Worm (Caenorhabditis elegans) whole organism, L4 larva: ENCODE measurements around the gene T24D8.6.

ENCODE experiments used
- F37D6.2 ChIP-seq: sonication (generic microtip); optimal IDR thresholded peaks from 2 replicates; lab custom pipeline; 2016; ENCODE audit warnings: mild to moderate bottlenecking, missing genetic modification characterization, missing compliant biosample characterization
- R02D3.7 ChIP-seq: fragments of 150-350 bp; sonication (generic microtip); optimal IDR thresholded peaks from 3 replicates; lab custom pipeline; 2014; ENCODE audit warnings: missing biosample characterization, missing genetic modification characterization
- T26A8.4 ChIP-seq: fragments of 200-800 bp; sonication (Bioruptor generic); IDR thresholded peaks from 2 replicates; pipeline ENCODE4 v1.3.6; 2022; ENCODE audit warnings: missing genetic modification characterization, missing compliant biosample characterization
- Y48G9A.11 ChIP-seq: fragments of 200-800 bp; sonication (Bioruptor generic); IDR thresholded peaks from 2 replicates; pipeline ENCODE4 v1.3.6; 2022; ENCODE audit warnings: missing genetic modification reagents, missing genetic modification characterization, missing compliant biosample characterization
- aha-1 ChIP-seq: fragments of 150-350 bp; peaks from one replicate; lab custom pipeline; 2014; ENCODE audit warnings: missing biosample characterization, missing genetic modification characterization
- aly-2 ChIP-seq: sonication (generic microtip); optimal IDR thresholded peaks from 2 replicates; lab custom pipeline; 2018; ENCODE audit warnings: missing biosample characterization, missing genetic modification characterization
- ceh-28 ChIP-seq: fragments of 150-350 bp; optimal IDR thresholded peaks from 2 replicates; lab custom pipeline; 2014; ENCODE audit warnings: missing biosample characterization, missing genetic modification reagents, missing genetic modification characterization
- ceh-32 ChIP-seq: sonication (generic microtip); optimal IDR thresholded peaks from 2 replicates; lab custom pipeline; 2016; ENCODE audit warnings: mild to moderate bottlenecking, missing genetic modification characterization, missing compliant biosample characterization; ENCODE audit not compliant: poor library complexity
- ceh-44 ChIP-seq: fragments of 200-800 bp; sonication (Bioruptor generic); IDR thresholded peaks from 2 replicates; pipeline ENCODE4 v1.3.6; 2022; ENCODE audit warnings: missing genetic modification reagents, missing genetic modification characterization, missing compliant biosample characterization
- ceh-62 ChIP-seq: sonication (generic microtip); optimal IDR thresholded peaks from 2 replicates; lab custom pipeline; 2017; ENCODE audit warnings: missing biosample characterization, missing genetic modification characterization
- ceh-82 ChIP-seq: sonication (generic microtip); optimal IDR thresholded peaks from 2 replicates; lab custom pipeline; 2017; ENCODE audit warnings: missing biosample characterization, missing genetic modification characterization
- ctbp-1 ChIP-seq: fragments of 200-800 bp; sonication (Bioruptor generic); IDR thresholded peaks from 2 replicates; pipeline ENCODE4 v1.3.6; 2022; ENCODE audit warnings: missing genetic modification reagents, missing genetic modification characterization, missing compliant biosample characterization
- daf-16 ChIP-seq, 3 experiments: sonication (generic microtip); optimal IDR thresholded peaks; 2 replicates each; lab custom pipeline; 2016 to 2017; ENCODE audit warnings: missing genetic modification characterization in 3 of 3, missing genetic modification reagents in 3 of 3, mild to moderate bottlenecking in 2 of 3, missing compliant biosample characterization in 2 of 3, missing biosample characterization in 1 of 3, moderate library complexity in 1 of 3
- daf-19 ChIP-seq: fragments of 200-800 bp; sonication (Bioruptor generic); conservative IDR thresholded peaks from 2 replicates; pipeline ENCODE4 v1.3.6; 2022; ENCODE audit warnings: missing genetic modification characterization, missing compliant biosample characterization
- dpl-1 ChIP-seq: fragments of 150-350 bp; optimal IDR thresholded peaks from 2 replicates; lab custom pipeline; 2014; ENCODE audit warnings: missing biosample characterization, missing genetic modification reagents, missing genetic modification characterization
- dve-1 ChIP-seq: sonication (generic microtip); optimal IDR thresholded peaks from 2 replicates; lab custom pipeline; 2017; ENCODE audit warnings: antibody characterized with exemption, mild to moderate bottlenecking, missing genetic modification characterization, missing compliant biosample characterization; ENCODE audit not compliant: insufficient read depth
- fkh-10 ChIP-seq: fragments of 150-350 bp; optimal IDR thresholded peaks from 2 replicates; lab custom pipeline; 2014; ENCODE audit warnings: missing biosample characterization, missing genetic modification reagents, missing genetic modification characterization
- gei-8 ChIP-seq: fragments of 200-800 bp; sonication (Bioruptor generic); optimal IDR thresholded peaks from 2 replicates; lab custom pipeline; 2018; ENCODE audit warnings: mild to moderate bottlenecking, missing genetic modification characterization, missing compliant biosample characterization
- hlh-30 ChIP-seq: sonication (generic microtip); optimal IDR thresholded peaks from 2 replicates; lab custom pipeline; 2017; ENCODE audit warnings: antibody characterized with exemption, mild to moderate bottlenecking, missing genetic modification characterization, missing compliant biosample characterization; ENCODE audit not compliant: insufficient read depth
- jun-1 ChIP-seq: fragments of 150-350 bp; optimal IDR thresholded peaks from 2 replicates; lab custom pipeline; 2014; ENCODE audit warnings: missing biosample characterization, missing genetic modification reagents, missing genetic modification characterization
- lim-7 ChIP-seq: fragments of 200-800 bp; sonication (Bioruptor generic); IDR thresholded peaks from 2 replicates; pipeline ENCODE4 v1.3.6; 2022; ENCODE audit warnings: missing genetic modification characterization, missing compliant biosample characterization
- lin-13 ChIP-seq: fragments of 150-350 bp; optimal IDR thresholded peaks from 2 replicates; lab custom pipeline; 2014; ENCODE audit warnings: missing biosample characterization, missing genetic modification reagents, missing genetic modification characterization
- lin-15B ChIP-seq: fragments of 150-350 bp; sonication (generic microtip); optimal IDR thresholded peaks from 3 replicates; lab custom pipeline; 2014; ENCODE audit warnings: missing biosample characterization, missing genetic modification characterization
- lin-38 ChIP-seq: fragments of 200-800 bp; sonication (Bioruptor generic); IDR thresholded peaks from 2 replicates; pipeline ENCODE4 v1.3.6; 2022; ENCODE audit warnings: missing genetic modification reagents, missing genetic modification characterization, missing compliant biosample characterization
- lin-39 ChIP-seq: fragments of 150-350 bp; optimal IDR thresholded peaks from 2 replicates; lab custom pipeline; 2014; ENCODE audit warnings: missing biosample characterization, missing genetic modification reagents, missing genetic modification characterization
- lsy-2 ChIP-seq, 2 experiments: fragments of 150-350 bp in 1 of 2; sonication (generic microtip) in 1 of 2; optimal IDR thresholded peaks; 2 replicates each; lab custom pipeline; 2014 to 2017; ENCODE audit warnings: missing biosample characterization in 2 of 2, missing genetic modification characterization in 2 of 2
- madf-5 ChIP-seq, 2 experiments: fragments of 200-800 bp; sonication (Bioruptor generic); IDR thresholded peaks; 2 replicates each; pipeline ENCODE4 v1.3.6; 2022; ENCODE audit warnings: missing compliant biosample characterization in 2 of 2, missing genetic modification characterization in 2 of 2
- madf-9 ChIP-seq: fragments of 200-800 bp; sonication (Bioruptor generic); conservative IDR thresholded peaks from 2 replicates; pipeline ENCODE4 v1.3.6; 2022; ENCODE audit warnings: missing genetic modification reagents, missing genetic modification characterization, missing compliant biosample characterization
- mdl-1 ChIP-seq, 2 experiments: fragments of 150-350 bp in 1 of 2; sonication (generic microtip) in 1 of 2; optimal IDR thresholded peaks; 2 replicates each; lab custom pipeline; 2014 to 2017; ENCODE audit warnings: missing biosample characterization in 2 of 2, missing genetic modification characterization in 2 of 2
- mep-1 ChIP-seq: fragments of 150-350 bp; sonication (generic microtip); optimal IDR thresholded peaks from 3 replicates; lab custom pipeline; 2014; ENCODE audit warnings: missing biosample characterization, missing genetic modification characterization
- nhr-102 ChIP-seq: sonication (generic microtip); optimal IDR thresholded peaks from 2 replicates; lab custom pipeline; 2016; ENCODE audit warnings: mild to moderate bottlenecking, missing genetic modification characterization, moderate library complexity, missing compliant biosample characterization
- nhr-11 ChIP-seq: fragments of 150-350 bp; optimal IDR thresholded peaks from 2 replicates; lab custom pipeline; 2014; ENCODE audit warnings: missing biosample characterization, missing genetic modification characterization
- nhr-111 ChIP-seq: fragments of 200-800 bp; sonication (Bioruptor generic); optimal IDR thresholded peaks from 2 replicates; lab custom pipeline; 2018; ENCODE audit warnings: mild to moderate bottlenecking, missing genetic modification characterization, missing compliant biosample characterization
- nhr-25 ChIP-seq: sonication (generic microtip); optimal IDR thresholded peaks from 2 replicates; lab custom pipeline; 2017; ENCODE audit warnings: missing genetic modification characterization, mild to moderate bottlenecking, missing compliant biosample characterization, antibody characterized with exemption, moderate library complexity, borderline replicate concordance; ENCODE audit not compliant: insufficient read depth
- nhr-28 ChIP-seq: fragments of 150-350 bp; optimal IDR thresholded peaks from 2 replicates; lab custom pipeline; 2014; ENCODE audit warnings: missing biosample characterization, missing genetic modification characterization
- nhr-42 ChIP-seq: fragments of 200-800 bp; sonication (Bioruptor generic); IDR thresholded peaks from 2 replicates; pipeline ENCODE4 v1.3.6; 2022; ENCODE audit warnings: missing genetic modification characterization, missing compliant biosample characterization
- nhr-6 ChIP-seq: fragments of 150-350 bp; optimal IDR thresholded peaks from 2 replicates; lab custom pipeline; 2014; ENCODE audit warnings: missing biosample characterization, missing genetic modification characterization
- nhr-77 ChIP-seq: fragments of 150-350 bp; optimal IDR thresholded peaks from 2 replicates; lab custom pipeline; 2014; ENCODE audit warnings: missing biosample characterization, missing genetic modification characterization
- php-3 ChIP-seq: fragments of 200-800 bp; sonication (Bioruptor generic); IDR thresholded peaks from 2 replicates; pipeline ENCODE4 v1.3.6; 2022; ENCODE audit warnings: missing genetic modification reagents, missing genetic modification characterization, missing compliant biosample characterization
- rbr-2 ChIP-seq: sonication (generic microtip); optimal IDR thresholded peaks from 2 replicates; lab custom pipeline; 2016; ENCODE audit warnings: missing genotype, missing genetic modification characterization, missing compliant biosample characterization
- saeg-2 ChIP-seq: fragments of 200-800 bp; sonication (Bioruptor generic); IDR thresholded peaks from 2 replicates; pipeline ENCODE4 v1.3.6; 2022; ENCODE audit warnings: missing genetic modification reagents, missing genetic modification characterization, missing compliant biosample characterization
- tag-97 ChIP-seq: fragments of 200-800 bp; sonication (Bioruptor generic); IDR thresholded peaks from 2 replicates; pipeline ENCODE4 v1.3.6; 2022; ENCODE audit warnings: missing genetic modification characterization, missing compliant biosample characterization
- zag-1 ChIP-seq: fragments of 150-350 bp; optimal IDR thresholded peaks from 2 replicates; lab custom pipeline; 2014; ENCODE audit warnings: missing biosample characterization, missing genetic modification characterization
- zfp-2 ChIP-seq: sonication (generic microtip); optimal IDR thresholded peaks from 2 replicates; lab custom pipeline; 2016; ENCODE audit warnings: mild to moderate bottlenecking, missing genetic modification characterization, missing compliant biosample characterization
- zip-11 ChIP-seq: fragments of 200-800 bp; sonication (Bioruptor generic); IDR thresholded peaks from 2 replicates; pipeline ENCODE4 v1.3.6; 2022; ENCODE audit warnings: missing genetic modification characterization, missing compliant biosample characterization
- zip-2 ChIP-seq: fragments of 150-350 bp; optimal IDR thresholded peaks from 2 replicates; lab custom pipeline; 2014; ENCODE audit warnings: missing biosample characterization, missing genetic modification characterization
- ztf-7 ChIP-seq: fragments of 150-350 bp; optimal IDR thresholded peaks from 2 replicates; lab custom pipeline; 2014; ENCODE audit warnings: missing biosample characterization, missing genetic modification characterization

T24D8.6 gene

ce11 chrX:2380818-2381217, 15.0 kb upstream of the T24D8.6 start:
- TF ChIP-seq nhr-28 (tag; lab: Kevin White, UChicago) (peak; percentile 44), daf-16 (GFP tag; optimal IDR thresholded peaks at IDR 0.05; lab: Kevin White, UChicago) (peak in 1 of 2 experiments; percentile 4), daf-16 (tag; optimal IDR thresholded peaks at IDR 0.05; lab: Kevin White, UChicago) (no peak), ztf-7 (no peak), hlh-30 (peak; percentile 36)

DNA sequence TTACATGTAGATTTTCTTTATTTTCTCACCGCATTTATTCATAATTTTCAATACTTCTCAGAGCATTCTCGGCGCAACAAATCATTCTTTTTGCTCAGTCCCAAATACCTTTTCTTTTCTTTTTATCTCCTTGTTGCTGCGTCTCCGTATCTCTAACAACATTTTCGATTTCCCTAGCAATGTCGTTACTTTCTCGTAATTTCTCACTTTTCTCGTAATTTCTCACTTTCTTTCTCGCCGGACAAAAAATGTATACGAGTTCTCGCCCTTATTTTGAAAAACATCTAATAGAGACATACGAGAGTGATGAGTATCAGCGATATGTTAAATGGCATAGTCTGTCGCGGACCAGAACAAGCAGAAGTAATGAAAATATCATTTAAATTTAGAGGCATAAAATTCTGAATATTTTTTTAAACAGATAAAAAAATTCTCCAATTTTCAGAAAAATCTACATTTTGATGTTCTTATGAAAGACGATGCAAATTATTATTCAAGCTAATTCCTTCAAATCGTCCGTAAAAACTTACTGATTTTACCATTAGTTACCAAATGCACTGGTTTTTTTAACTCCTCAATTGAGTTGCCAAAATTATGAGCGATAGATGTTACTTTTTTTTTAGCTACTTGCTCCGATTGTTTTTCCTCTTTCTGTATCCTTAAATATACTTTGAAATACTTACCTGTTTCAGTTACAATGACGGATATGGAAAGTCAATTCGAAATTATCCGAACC, 9.7 kb upstream of the T24D8.6 start, which contains the start of gene F47G3.3:
Gene F47G3.3 (plus strand): TSS at position 686 of the 736 bp plus-strand sequence.
- TF ChIP-seq aha-1 (peak; percentile 60), ceh-82 (tag; lab: Kevin White, UChicago) (no peak)

ce11 chrX:2372134-2372533, 6.3 kb upstream of the T24D8.6 start:
- no peak for TF ChIP-seq lin-15B (tag; lab: Kevin White, UChicago)
- no peak for TF ChIP-seq fkh-10 (GFP tag; lab: Kevin White, UChicago)
- TF ChIP-seq nhr-6 (tag; lab: Kevin White, UChicago) = peak; percentile 46
- no peak for TF ChIP-seq lim-7 (GFP tag; lab: Robert Waterston, UW)
- TF ChIP-seq ceh-62 = no peak
- TF ChIP-seq lin-39 (tag; lab: Kevin White, UChicago) = no peak
- no peak for TF ChIP-seq nhr-11 (tag; lab: Kevin White, UChicago)
- TF ChIP-seq zfp-2 (tag; lab: Kevin White, UChicago) = no peak
- no peak for TF ChIP-seq ceh-28 (tag; lab: Kevin White, UChicago)
- no peak for TF ChIP-seq madf-5 (GFP tag; IDR thresholded peaks at IDR 0.05; lab: Robert Waterston, UW)
- no peak for TF ChIP-seq zip-11 (GFP tag; lab: Robert Waterston, UW)
- TF ChIP-seq nhr-77 (tag; lab: Kevin White, UChicago) = peak; percentile 21
- no peak for TF ChIP-seq lin-38 (GFP tag; lab: Robert Waterston, UW)
- TF ChIP-seq ctbp-1 (GFP tag; lab: Robert Waterston, UW) = no peak
- no peak for TF ChIP-seq madf-9 (GFP tag; lab: Robert Waterston, UW)
- no peak for TF ChIP-seq daf-19 (GFP tag; lab: Robert Waterston, UW)
- no peak for TF ChIP-seq nhr-102 (tag; lab: Kevin White, UChicago)
- TF ChIP-seq nhr-42 (GFP tag; lab: Robert Waterston, UW) = no peak
- no peak for TF ChIP-seq ceh-32 (tag; lab: Kevin White, UChicago)
- no peak for TF ChIP-seq ceh-44
- no peak for TF ChIP-seq zip-2
- TF ChIP-seq T26A8.4 (GFP tag; lab: Robert Waterston, UW) = no peak
- no peak for TF ChIP-seq nhr-111 (GFP tag; lab: Kevin White, UChicago)
- TF ChIP-seq daf-16 (GFP tag; optimal IDR thresholded peaks at IDR 0.05; lab: Kevin White, UChicago) = no peak
- TF ChIP-seq daf-16 (tag; optimal IDR thresholded peaks at IDR 0.05; lab: Kevin White, UChicago) = peak; percentile 82
- TF ChIP-seq tag-97 (GFP tag; lab: Robert Waterston, UW) = no peak
- TF ChIP-seq zag-1 (tag; lab: Kevin White, UChicago) = no peak
- no peak for TF ChIP-seq php-3
- no peak for TF ChIP-seq nhr-25 (tag; lab: Kevin White, UChicago)
- TF ChIP-seq dve-1 (tag; lab: Kevin White, UChicago) = peak; percentile 63
- TF ChIP-seq R02D3.7 (tag; lab: Kevin White, UChicago) = no peak
- no peak for TF ChIP-seq rbr-2 (tag; lab: Kevin White, UChicago)
- peak; percentile 65 for TF ChIP-seq nhr-28 (tag; lab: Kevin White, UChicago)
- TF ChIP-seq mdl-1 (tag; optimal IDR thresholded peaks at IDR 0.05; lab: Kevin White, UChicago) = no peak
- no peak for TF ChIP-seq F37D6.2 (tag; lab: Kevin White, UChicago)
- TF ChIP-seq jun-1 (tag; lab: Kevin White, UChicago) = no peak
- peak; percentile 9 for TF ChIP-seq lin-13 (GFP tag; lab: Kevin White, UChicago)
- TF ChIP-seq dpl-1 (GFP tag; lab: Kevin White, UChicago) = no peak
- TF ChIP-seq aly-2 (tag; lab: Kevin White, UChicago) = no peak
- TF ChIP-seq gei-8 (GFP tag; lab: Kevin White, UChicago) = no peak
- TF ChIP-seq saeg-2 = no peak
- peak; percentile 35 for TF ChIP-seq mep-1 (tag; lab: Kevin White, UChicago)
- TF ChIP-seq Y48G9A.11 = no peak
- no peak for TF ChIP-seq lsy-2 (tag; optimal IDR thresholded peaks at IDR 0.05; lab: Kevin White, UChicago)
